Worm (Caenorhabditis elegans): ENCODE results near the gene nhr-206.
"Not testable (repeated sequence)": the region's sequence is repeated elsewhere in the genome, so short reads cannot be mapped to it uniquely, and the experiment has no call there.

Gene nhr-206

ce11 chrV:12115150-12115549, 23.3 kb downstream of the nhr-206 start:
- TF ChIP-seq elt-3 (tag; optimal IDR thresholded peaks at IDR 0.05) (no peak), nhr-2 (tag; optimal IDR thresholded peaks at IDR 0.05) (no peak), unc-120 (tag; optimal IDR thresholded peaks at IDR 0.05; ENCODE audit: poor library complexity, severe bottlenecking) (no peak), ceh-39 (tag; optimal IDR thresholded peaks at IDR 0.05) (no peak), pha-4 (tag; optimal IDR thresholded peaks at IDR 0.05) (no peak)

ce11 chrV:12117567-12118053, 25.8 kb downstream of the nhr-206 start, which contains the start of gene C13C4.8:
C13C4.8 (plus strand) TSS chrV:12118003.
- TF ChIP-seq sptf-1 (tag; optimal IDR thresholded peaks at IDR 0.05) (no peak), nhr-2 (tag; optimal IDR thresholded peaks at IDR 0.05) (no peak), elt-1 (tag; optimal IDR thresholded peaks at IDR 0.05; ENCODE audit: borderline replicate concordance, insufficient read depth) (no peak), flh-1 (GFP tag; optimal IDR thresholded peaks at IDR 0.05) (no peak), unc-39 (tag; optimal IDR thresholded peaks at IDR 0.05) (no peak), zip-8 (tag; optimal IDR thresholded peaks at IDR 0.05) (no peak), mab-5 (tag; optimal IDR thresholded peaks at IDR 0.05) (no peak), mls-2 (tag; optimal IDR thresholded peaks at IDR 0.05) (no peak), unc-62 (GFP tag; optimal IDR thresholded peaks at IDR 0.05) (no peak), elt-3 (tag; optimal IDR thresholded peaks at IDR 0.05) (no peak), ham-2 (GFP tag; optimal IDR thresholded peaks at IDR 0.05) (no peak), blmp-1 (tag; optimal IDR thresholded peaks at IDR 0.05) (no peak), nhr-28 (tag; optimal IDR thresholded peaks at IDR 0.05) (no peak), mep-1 (tag; optimal IDR thresholded peaks at IDR 0.05) (no peak), ceh-43 (GFP tag; optimal IDR thresholded peaks at IDR 0.05) (no peak), unc-120 (tag; optimal IDR thresholded peaks at IDR 0.05; ENCODE audit: poor library complexity, severe bottlenecking) (no peak)

DNA sequence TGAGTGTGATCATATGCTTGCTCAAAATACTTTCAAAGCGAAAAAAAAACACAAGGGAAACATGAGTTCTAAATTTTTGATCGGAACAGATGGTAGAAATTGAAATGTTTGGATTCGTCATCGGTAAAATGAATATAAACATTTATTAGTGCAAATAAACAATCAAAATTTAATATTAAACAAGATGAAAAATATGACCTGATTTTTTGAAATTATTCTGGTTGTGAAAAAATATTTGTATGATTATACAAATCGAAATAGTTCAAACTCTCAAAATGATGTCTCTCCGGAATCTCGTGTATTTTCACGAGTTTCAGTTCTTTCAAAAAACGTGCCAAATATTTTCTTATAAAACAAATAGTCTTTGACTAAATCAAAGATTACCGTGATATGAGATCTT, 28.6 kb downstream of the nhr-206 start, which contains the start of gene C13C4.7:
TSS of gene C13C4.7 (minus strand) at position 101 of the 400 bp plus-strand sequence.
- no peak for TF ChIP-seq nhr-2 (tag; optimal IDR thresholded peaks at IDR 0.05)
- no peak for TF ChIP-seq unc-120 (tag; optimal IDR thresholded peaks at IDR 0.05; ENCODE audit: poor library complexity, severe bottlenecking)
- TF ChIP-seq elt-1 (tag; optimal IDR thresholded peaks at IDR 0.05; ENCODE audit: borderline replicate concordance, insufficient read depth): no peak
- no peak for TF ChIP-seq lsy-2 (tag; optimal IDR thresholded peaks at IDR 0.05)
- TF ChIP-seq sem-2 (GFP tag; optimal IDR thresholded peaks at IDR 0.05): no peak
- no peak for TF ChIP-seq drap-1 (GFP tag; optimal IDR thresholded peaks at IDR 0.05)
- TF ChIP-seq hlh-1 (tag; optimal IDR thresholded peaks at IDR 0.05): no peak
- TF ChIP-seq mls-2 (tag; optimal IDR thresholded peaks at IDR 0.05): no peak
- TF ChIP-seq ceh-83 (GFP tag; optimal IDR thresholded peaks at IDR 0.05): no peak
- TF ChIP-seq pha-4 (tag; optimal IDR thresholded peaks at IDR 0.05): no peak
- TF ChIP-seq lin-32 (GFP tag; optimal IDR thresholded peaks at IDR 0.05): no peak
- TF ChIP-seq ztf-11 (tag; optimal IDR thresholded peaks at IDR 0.05): no peak
- no peak for TF ChIP-seq ces-1 (GFP tag; optimal IDR thresholded peaks at IDR 0.05)
- TF ChIP-seq ceh-43 (GFP tag; optimal IDR thresholded peaks at IDR 0.05): no peak

DNA sequence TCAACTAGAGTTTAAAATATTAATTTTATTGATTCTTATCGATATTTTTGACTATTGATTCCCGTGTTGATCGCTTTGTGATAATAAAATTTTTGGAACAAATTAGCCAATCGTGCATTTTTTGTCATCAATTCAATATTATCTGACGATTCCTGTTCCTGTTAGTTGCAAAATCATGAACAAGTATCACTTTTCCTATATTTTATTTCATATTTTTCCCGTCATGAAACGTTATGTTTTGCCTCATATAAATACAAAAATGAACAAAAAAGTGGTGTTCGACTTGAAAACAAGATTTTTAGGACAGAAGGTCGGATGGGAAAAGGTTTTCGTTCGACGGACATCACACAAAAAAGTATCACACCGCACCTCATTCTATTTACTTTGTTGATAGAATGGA, 29.5 kb downstream of the nhr-206 start, which contains the start of gene C13C4.6:
TSS of gene C13C4.6 (plus strand) at position 301 of the 400 bp plus-strand sequence.
- no peak for TF ChIP-seq ceh-39 (tag; optimal IDR thresholded peaks at IDR 0.05)
- no peak for TF ChIP-seq elt-3 (tag; optimal IDR thresholded peaks at IDR 0.05)
- no peak for TF ChIP-seq lin-13 (tag; optimal IDR thresholded peaks at IDR 0.05)
- no peak for TF ChIP-seq sptf-1 (tag; optimal IDR thresholded peaks at IDR 0.05)
- TF ChIP-seq nhr-237 (tag; optimal IDR thresholded peaks at IDR 0.05): no peak
- TF ChIP-seq nhr-28 (tag; optimal IDR thresholded peaks at IDR 0.05): no peak
- TF ChIP-seq snpc-4 (tag; optimal IDR thresholded peaks at IDR 0.05): no peak
- no peak for TF ChIP-seq bed-3 (GFP tag; optimal IDR thresholded peaks at IDR 0.05)
- TF ChIP-seq ces-1 (GFP tag; optimal IDR thresholded peaks at IDR 0.05): no peak
- no peak for TF ChIP-seq pha-4 (tag; optimal IDR thresholded peaks at IDR 0.05)
- no peak for TF ChIP-seq unc-120 (tag; optimal IDR thresholded peaks at IDR 0.05; ENCODE audit: poor library complexity, severe bottlenecking)

ce11 chrV:12130688-12131087, 38.9 kb downstream of the nhr-206 start, which contains the start of gene C27A7.6:
C27A7.6 (minus strand) TSS chrV:12130788.
- TF ChIP-seq lsy-2, sptf-1, cnd-1 (tag; optimal IDR thresholded peaks at IDR 0.05): not testable (repeated sequence)
